Worm (Caenorhabditis elegans) whole organism, late embryonic: ENCODE data around the gene ttr-28.

ENCODE experiments used
- ama-1 ChIP-seq: fragments of 150-350 bp; optimal IDR thresholded peaks from 2 replicates; lab custom pipeline; 2014
- ceh-14 ChIP-seq: sonication (generic microtip); optimal IDR thresholded peaks from 2 replicates; lab custom pipeline; 2016; ENCODE audit warnings: missing genotype, missing genetic modification characterization, missing compliant biosample characterization
- ceh-34 ChIP-seq: sonication (generic microtip); optimal IDR thresholded peaks from 2 replicates; lab custom pipeline; 2016; ENCODE audit warnings: mild to moderate bottlenecking, missing genetic modification characterization, missing compliant biosample characterization
- ceh-45 ChIP-seq: fragments of 200-800 bp; sonication (Bioruptor generic); IDR thresholded peaks from 2 replicates; pipeline ENCODE4 v1.3.6; 2022; ENCODE audit warnings: missing genetic modification reagents, missing genetic modification characterization, missing compliant biosample characterization
- dmd-4 ChIP-seq: sonication (generic microtip); optimal IDR thresholded peaks from 2 replicates; lab custom pipeline; 2016; ENCODE audit warnings: borderline replicate concordance, missing genetic modification characterization, missing compliant biosample characterization
- elt-4 ChIP-seq: sonication (generic microtip); optimal IDR thresholded peaks from 2 replicates; lab custom pipeline; 2016; ENCODE audit warnings: missing genetic modification characterization, missing compliant biosample characterization
- nhr-11 ChIP-seq: fragments of 150-350 bp; optimal IDR thresholded peaks from 2 replicates; lab custom pipeline; 2014; ENCODE audit warnings: missing biosample characterization, missing genetic modification characterization
- pag-3 ChIP-seq: sonication (generic microtip); optimal IDR thresholded peaks from 2 replicates; lab custom pipeline; 2016; ENCODE audit warnings: missing compliant biosample characterization, missing genetic modification characterization, borderline replicate concordance
- pha-4 ChIP-seq: fragments of 150-350 bp; optimal IDR thresholded peaks from 2 replicates; lab custom pipeline; 2018; ENCODE audit warnings: missing biosample characterization, missing genetic modification reagents, missing genetic modification characterization
- tbx-7 ChIP-seq: sonication (generic microtip); optimal IDR thresholded peaks from 2 replicates; lab custom pipeline; 2016; ENCODE audit warnings: missing genotype, missing genetic modification characterization, missing compliant biosample characterization

DNA sequence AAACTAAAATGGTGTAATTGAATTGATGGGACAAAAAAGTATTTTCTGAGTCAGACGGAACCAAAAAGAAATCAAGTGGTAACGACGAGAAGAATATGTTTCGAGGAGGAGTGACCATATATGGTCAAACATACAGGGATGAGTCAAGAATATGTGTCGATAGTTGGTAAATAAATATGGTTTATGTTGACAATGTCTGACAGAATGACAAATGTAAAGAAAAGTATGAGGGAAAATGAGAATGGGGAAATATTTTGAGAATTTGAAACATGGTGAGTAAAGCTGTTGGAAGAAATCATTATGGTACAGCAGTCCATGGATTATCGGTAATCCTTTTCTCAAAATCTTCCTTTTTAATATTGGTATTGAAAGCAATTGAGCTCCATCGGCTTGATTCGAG lies 37.0 kb downstream of the ttr-28 start, which contains the start of gene nspg-1:
- TF ChIP-seq pha-4 (no peak), ceh-14 (tag; lab: Kevin White, UChicago) (no peak), dmd-4 (tag; lab: Kevin White, UChicago) (no peak), nhr-11 (tag; lab: Kevin White, UChicago) (no peak), ceh-45 (GFP tag; lab: Robert Waterston, UW) (no peak), elt-4 (no peak), ceh-34 (tag; lab: Kevin White, UChicago) (no peak), tbx-7 (tag; lab: Kevin White, UChicago) (no peak), pag-3 (tag; lab: Kevin White, UChicago) (no peak), ama-1 (no peak)
